Worm (Caenorhabditis elegans) whole organism, L1 larva: ENCODE results near the gene fig-1.

ENCODE experiments used
- C04F5.9 ChIP-seq: sonication (generic microtip); optimal IDR thresholded peaks from 2 replicates; lab custom pipeline; 2016; ENCODE audit warnings: missing genetic modification characterization, missing compliant biosample characterization
- C16A3.4 ChIP-seq: fragments of 150-350 bp; optimal IDR thresholded peaks from 2 replicates; lab custom pipeline; 2014; ENCODE audit warnings: missing biosample characterization, missing genetic modification characterization
- C34B4.2 ChIP-seq: sonication (generic microtip); optimal IDR thresholded peaks from 2 replicates; lab custom pipeline; 2017; ENCODE audit warnings: mild to moderate bottlenecking, missing genetic modification characterization, missing compliant biosample characterization
- aha-1 ChIP-seq: fragments of 150-350 bp; optimal IDR thresholded peaks from 2 replicates; lab custom pipeline; 2014; ENCODE audit warnings: missing biosample characterization, missing genetic modification characterization
- ceh-8 ChIP-seq: fragments of 200-800 bp; sonication (Bioruptor generic); optimal IDR thresholded peaks from 2 replicates; lab custom pipeline; 2018; ENCODE audit warnings: mild to moderate bottlenecking, missing genetic modification characterization, moderate library complexity, missing compliant biosample characterization
- ceh-90 ChIP-seq: sonication (generic microtip); optimal IDR thresholded peaks from 2 replicates; lab custom pipeline; 2016; ENCODE audit warnings: missing genetic modification characterization, missing compliant biosample characterization
- ces-1 ChIP-seq: fragments of 150-350 bp; optimal IDR thresholded peaks from 2 replicates; lab custom pipeline; 2014; ENCODE audit warnings: missing biosample characterization, missing genetic modification reagents, missing genetic modification characterization
- dpl-1 ChIP-seq, 3 experiments: fragments of 150-350 bp in 2 of 3; sonication (generic microtip) in 1 of 3; optimal IDR thresholded peaks; 2 replicates each; lab custom pipeline; 2014 to 2017; ENCODE audit warnings: missing biosample characterization in 3 of 3, missing genetic modification characterization in 3 of 3, missing genetic modification reagents in 3 of 3
- dsc-1 ChIP-seq: sonication (generic microtip); optimal IDR thresholded peaks from 2 replicates; lab custom pipeline; 2016; ENCODE audit warnings: mild to moderate bottlenecking, missing genetic modification characterization, missing compliant biosample characterization
- egl-13 ChIP-seq: sonication (generic microtip); optimal IDR thresholded peaks from 2 replicates; lab custom pipeline; 2016; ENCODE audit warnings: missing genotype, missing genetic modification reagents, missing genetic modification characterization, missing compliant biosample characterization
- elt-2 ChIP-seq: sonication (generic microtip); optimal IDR thresholded peaks from 2 replicates; lab custom pipeline; 2016; ENCODE audit warnings: missing genetic modification characterization, mild to moderate bottlenecking, inconsistent platforms, missing compliant biosample characterization, missing genetic modification reagents
- elt-3 ChIP-seq, 6 experiments: fragments of 150-350 bp in 1 of 6; sonication (generic microtip); optimal IDR thresholded peaks; 2 replicates each; lab custom pipeline; 2017 to 2018; ENCODE audit warnings: missing biosample characterization in 6 of 6, missing genetic modification characterization in 6 of 6, inconsistent platforms in 1 of 6
- fkh-10 ChIP-seq: sonication (generic microtip); optimal IDR thresholded peaks from 2 replicates; lab custom pipeline; 2017; ENCODE audit warnings: missing biosample characterization, missing genetic modification reagents, missing genetic modification characterization
- hlh-4 ChIP-seq: sonication (generic microtip); optimal IDR thresholded peaks from 2 replicates; lab custom pipeline; 2016; ENCODE audit warnings: mild to moderate bottlenecking, missing genetic modification characterization, missing compliant biosample characterization
- hpl-2 ChIP-seq: fragments of 150-350 bp; optimal IDR thresholded peaks from 2 replicates; lab custom pipeline; 2014; ENCODE audit warnings: missing biosample characterization, missing genetic modification reagents, missing genetic modification characterization
- irx-1 ChIP-seq: sonication (generic microtip); optimal IDR thresholded peaks from 2 replicates; lab custom pipeline; 2016; ENCODE audit warnings: missing genetic modification characterization, missing compliant biosample characterization
- jun-1 ChIP-seq: fragments of 150-350 bp; optimal IDR thresholded peaks from 2 replicates; lab custom pipeline; 2014; ENCODE audit warnings: missing biosample characterization, missing genetic modification reagents, missing genetic modification characterization
- lin-14 ChIP-seq: fragments of 200-800 bp; sonication (Bioruptor generic); optimal IDR thresholded peaks from 2 replicates; lab custom pipeline; 2018; ENCODE audit warnings: mild to moderate bottlenecking, missing genetic modification characterization, moderate library complexity, missing compliant biosample characterization
- lin-15B ChIP-seq: fragments of 150-350 bp; sonication (generic microtip); optimal IDR thresholded peaks from 3 replicates; lab custom pipeline; 2014; ENCODE audit warnings: missing biosample characterization, missing genetic modification characterization
- lir-3 ChIP-seq: sonication (generic microtip); optimal IDR thresholded peaks from 2 replicates; lab custom pipeline; 2016; ENCODE audit warnings: mild to moderate bottlenecking, missing genetic modification characterization, moderate library complexity, missing compliant biosample characterization; ENCODE audit not compliant: poor library complexity
- lsy-2 ChIP-seq, 2 experiments: fragments of 150-350 bp; optimal IDR thresholded peaks; 2 replicates each; lab custom pipeline; 2014; ENCODE audit warnings: missing biosample characterization in 2 of 2, missing genetic modification characterization in 2 of 2
- mab-9 ChIP-seq: fragments of 200-800 bp; sonication (Bioruptor generic); IDR thresholded peaks from 2 replicates; pipeline ENCODE4 v1.3.6; 2022; ENCODE audit warnings: missing genetic modification reagents, missing genetic modification characterization, missing compliant biosample characterization
- mef-2 ChIP-seq: fragments of 150-350 bp; optimal IDR thresholded peaks from 2 replicates; lab custom pipeline; 2014; ENCODE audit warnings: missing biosample characterization, missing genetic modification characterization
- mep-1 ChIP-seq: fragments of 150-350 bp; optimal IDR thresholded peaks from 2 replicates; lab custom pipeline; 2014; ENCODE audit warnings: missing biosample characterization, missing genetic modification characterization
- nhr-12 ChIP-seq: sonication (generic microtip); optimal IDR thresholded peaks from 2 replicates; lab custom pipeline; 2017; ENCODE audit warnings: missing biosample characterization, missing genetic modification characterization
- nhr-19 ChIP-seq: fragments of 200-800 bp; sonication (Bioruptor generic); conservative IDR thresholded peaks from 2 replicates; pipeline ENCODE4 v1.3.6; 2022; ENCODE audit warnings: missing genetic modification characterization, missing compliant biosample characterization
- nhr-20 ChIP-seq: sonication (generic microtip); optimal IDR thresholded peaks from 2 replicates; lab custom pipeline; 2016; ENCODE audit warnings: mild to moderate bottlenecking, missing genetic modification characterization, missing compliant biosample characterization
- nhr-28 ChIP-seq: fragments of 150-350 bp; optimal IDR thresholded peaks from 2 replicates; lab custom pipeline; 2014; ENCODE audit warnings: missing biosample characterization, missing genetic modification characterization
- nhr-71 ChIP-seq: sonication (generic microtip); optimal IDR thresholded peaks from 2 replicates; lab custom pipeline; 2016; ENCODE audit warnings: mild to moderate bottlenecking, missing genetic modification characterization, moderate library complexity, missing compliant biosample characterization
- nhr-76 ChIP-seq: sonication (generic microtip); optimal IDR thresholded peaks from 2 replicates; lab custom pipeline; 2017; ENCODE audit warnings: missing biosample characterization, missing genetic modification characterization
- nhr-84 ChIP-seq: sonication (generic microtip); optimal IDR thresholded peaks from 2 replicates; lab custom pipeline; 2017; ENCODE audit warnings: missing biosample characterization, missing genetic modification characterization
- nhr-90 ChIP-seq: sonication (generic microtip); optimal IDR thresholded peaks from 2 replicates; lab custom pipeline; 2016; ENCODE audit warnings: mild to moderate bottlenecking, missing genetic modification characterization, missing compliant biosample characterization; ENCODE audit not compliant: poor library complexity
- pag-3 ChIP-seq: sonication (generic microtip); optimal IDR thresholded peaks from 2 replicates; lab custom pipeline; 2017; ENCODE audit warnings: missing genetic modification characterization, mild to moderate bottlenecking, missing compliant biosample characterization, antibody characterized with exemption, borderline replicate concordance; ENCODE audit not compliant: insufficient read depth
- snpc-4 ChIP-seq: fragments of 150-350 bp; optimal IDR thresholded peaks from 2 replicates; lab custom pipeline; 2014; ENCODE audit warnings: missing biosample characterization, missing genetic modification characterization
- snu-23 ChIP-seq: sonication (generic microtip); optimal IDR thresholded peaks from 2 replicates; lab custom pipeline; 2016; ENCODE audit warnings: missing genetic modification characterization, missing compliant biosample characterization
- tlp-1 ChIP-seq: fragments of 150-350 bp; optimal IDR thresholded peaks from 2 replicates; lab custom pipeline; 2014; ENCODE audit warnings: missing biosample characterization, missing genetic modification characterization
- unc-130 ChIP-seq: fragments of 150-350 bp; optimal IDR thresholded peaks from 2 replicates; lab custom pipeline; 2017; ENCODE audit warnings: missing biosample characterization, missing genetic modification characterization, inconsistent platforms
- unc-30 ChIP-seq: sonication (generic microtip); optimal IDR thresholded peaks from 2 replicates; lab custom pipeline; 2017; ENCODE audit warnings: missing biosample characterization, missing genetic modification characterization
- unc-98 ChIP-seq: fragments of 200-800 bp; sonication (Bioruptor generic); IDR thresholded peaks from 2 replicates; pipeline ENCODE4 v1.3.6; 2022; ENCODE audit warnings: missing genetic modification characterization, missing compliant biosample characterization
- zag-1 ChIP-seq: fragments of 150-350 bp; optimal IDR thresholded peaks from 2 replicates; lab custom pipeline; 2014; ENCODE audit warnings: missing biosample characterization, missing genetic modification characterization
- zip-4 ChIP-seq: fragments of 200-800 bp; sonication (Bioruptor generic); optimal IDR thresholded peaks from 2 replicates; lab custom pipeline; 2018; ENCODE audit warnings: mild to moderate bottlenecking, missing genetic modification characterization, moderate library complexity, missing compliant biosample characterization
- ztf-11 ChIP-seq, 2 experiments: sonication (generic microtip); optimal IDR thresholded peaks; 2 replicates each; lab custom pipeline; 2016 to 2017; ENCODE audit warnings: missing genetic modification characterization in 2 of 2, missing biosample characterization in 1 of 2, missing compliant biosample characterization in 1 of 2

fig-1 gene

ce11 chrV:10937294-10937693, 43.7 kb downstream of the fig-1 start (continued):
- TF ChIP-seq pag-3 (tag; lab: Kevin White, UChicago) = no peak
- no peak for TF ChIP-seq zag-1
- TF ChIP-seq unc-30 = no peak
- TF ChIP-seq nhr-90 (tag; lab: Kevin White, UChicago) = no peak
- TF ChIP-seq fkh-10 (GFP tag; lab: Kevin White, UChicago) = peak; percentile 92
- peak; percentile 44 for TF ChIP-seq ceh-8 (GFP tag; lab: Kevin White, UChicago)
- TF ChIP-seq elt-2 (tag; lab: Kevin White, UChicago) = no peak
- TF ChIP-seq jun-1 (tag; lab: Kevin White, UChicago) = no peak
- TF ChIP-seq ces-1 (GFP tag; lab: Kevin White, UChicago) = no peak
- TF ChIP-seq nhr-84 (tag; lab: Kevin White, UChicago) = no peak
- no peak for TF ChIP-seq C16A3.4 (tag; lab: Kevin White, UChicago)
- TF ChIP-seq nhr-76 (tag; lab: Kevin White, UChicago) = no peak
- TF ChIP-seq hlh-4 (tag; lab: Kevin White, UChicago) = no peak
- no peak for TF ChIP-seq C04F5.9 (tag; lab: Kevin White, UChicago)
- peak; percentile 88 for TF ChIP-seq nhr-19 (GFP tag; lab: Robert Waterston, UW)
- TF ChIP-seq tlp-1 (tag; lab: Kevin White, UChicago) = no peak
- TF ChIP-seq zip-4 (GFP tag; lab: Kevin White, UChicago) = no peak
- TF ChIP-seq ceh-90 (tag; lab: Kevin White, UChicago) = no peak
- TF ChIP-seq aha-1 (tag; lab: Kevin White, UChicago) = no peak
- no peak for TF ChIP-seq mab-9
- peak; percentile 30 for TF ChIP-seq mep-1 (tag; lab: Kevin White, UChicago)
- TF ChIP-seq snpc-4 (tag; lab: Kevin White, UChicago) = no peak
- TF ChIP-seq mef-2 (tag; lab: Kevin White, UChicago) = no peak
- no peak for TF ChIP-seq nhr-28
- peak in 1 of 3 experiments; percentile 2 for TF ChIP-seq dpl-1 (GFP tag; optimal IDR thresholded peaks at IDR 0.05; lab: Kevin White, UChicago)
- no peak for TF ChIP-seq egl-13 (tag; lab: Kevin White, UChicago)
- TF ChIP-seq nhr-71 (tag; lab: Kevin White, UChicago) = peak; percentile 88
- TF ChIP-seq lin-14 (GFP tag; lab: Kevin White, UChicago) = peak; percentile 67
- TF ChIP-seq nhr-12 = no peak
- no peak for TF ChIP-seq lin-15B
- TF ChIP-seq C34B4.2 (tag; lab: Kevin White, UChicago) = no peak
- no peak for TF ChIP-seq unc-130 (tag; lab: Kevin White, UChicago)
- TF ChIP-seq lir-3 (tag; lab: Kevin White, UChicago) = no peak
- TF ChIP-seq elt-3 (tag; optimal IDR thresholded peaks at IDR 0.05; lab: Kevin White, UChicago) = peak in 1 of 6 experiments; percentile 65
- no peak for TF ChIP-seq hpl-2 (GFP tag; lab: Kevin White, UChicago)
- peak; percentile 41 for TF ChIP-seq snu-23
- no peak for TF ChIP-seq unc-98 (GFP tag; lab: Robert Waterston, UW)
- peak; percentile 69 for TF ChIP-seq dsc-1 (tag; lab: Kevin White, UChicago)
- peak; percentile 26 to 65 for TF ChIP-seq lsy-2 (tag; optimal IDR thresholded peaks at IDR 0.05; lab: Kevin White, UChicago)
- TF ChIP-seq ztf-11 (tag; optimal IDR thresholded peaks at IDR 0.05; lab: Kevin White, UChicago) = no peak

- TF ChIP-seq nhr-20 = peak; percentile 1
- TF ChIP-seq irx-1 (tag; lab: Kevin White, UChicago) = no peak
- peak; percentile 83 for TF ChIP-seq elt-2 (tag; lab: Kevin White, UChicago)
Measured at ce11 chrV:10936681-10937080, 44.3 kb downstream of the fig-1 start, which contains the start of gene F17C11.12. Gene F17C11.12 (minus strand): TSS chrV:10936920.
